Worm (Caenorhabditis elegans) whole organism, L4 larva: ENCODE data around the gene npr-10.

Source experiments
- F10B5.3 ChIP-seq: sonication (generic microtip); optimal IDR thresholded peaks from 2 replicates; lab custom pipeline; 2016; ENCODE audit warnings: mild to moderate bottlenecking, missing genetic modification characterization, missing compliant biosample characterization
- F37D6.2 ChIP-seq: sonication (generic microtip); optimal IDR thresholded peaks from 2 replicates; lab custom pipeline; 2016; ENCODE audit warnings: mild to moderate bottlenecking, missing genetic modification characterization, missing compliant biosample characterization
- F44E2.7 ChIP-seq: fragments of 200-800 bp; sonication (Bioruptor generic); IDR thresholded peaks from 2 replicates; pipeline ENCODE4 v2.1.2; 2022; ENCODE audit warnings: missing genetic modification characterization, missing compliant biosample characterization
- T26A8.4 ChIP-seq: fragments of 200-800 bp; sonication (Bioruptor generic); IDR thresholded peaks from 2 replicates; pipeline ENCODE4 v1.3.6; 2022; ENCODE audit warnings: missing genetic modification characterization, missing compliant biosample characterization
- Y5F2A.4 ChIP-seq: fragments of 200-800 bp; sonication (Bioruptor generic); optimal IDR thresholded peaks from 2 replicates; lab custom pipeline; 2018; ENCODE audit warnings: mild to moderate bottlenecking, missing genetic modification characterization, missing compliant biosample characterization
- aha-1 ChIP-seq: fragments of 150-350 bp; peaks from one replicate; lab custom pipeline; 2014; ENCODE audit warnings: missing biosample characterization, missing genetic modification characterization
- aly-2 ChIP-seq: sonication (generic microtip); optimal IDR thresholded peaks from 2 replicates; lab custom pipeline; 2018; ENCODE audit warnings: missing biosample characterization, missing genetic modification characterization
- ceh-28 ChIP-seq: fragments of 150-350 bp; optimal IDR thresholded peaks from 2 replicates; lab custom pipeline; 2014; ENCODE audit warnings: missing biosample characterization, missing genetic modification reagents, missing genetic modification characterization
- ceh-32 ChIP-seq: sonication (generic microtip); optimal IDR thresholded peaks from 2 replicates; lab custom pipeline; 2016; ENCODE audit warnings: mild to moderate bottlenecking, missing genetic modification characterization, missing compliant biosample characterization; ENCODE audit not compliant: poor library complexity
- ceh-82 ChIP-seq: sonication (generic microtip); optimal IDR thresholded peaks from 2 replicates; lab custom pipeline; 2017; ENCODE audit warnings: missing biosample characterization, missing genetic modification characterization
- ctbp-1 ChIP-seq: fragments of 200-800 bp; sonication (Bioruptor generic); IDR thresholded peaks from 2 replicates; pipeline ENCODE4 v1.3.6; 2022; ENCODE audit warnings: missing genetic modification reagents, missing genetic modification characterization, missing compliant biosample characterization
- daf-8 ChIP-seq: fragments of 200-800 bp; sonication (Bioruptor generic); IDR thresholded peaks from 2 replicates; pipeline ENCODE4 v1.3.6; 2022; ENCODE audit warnings: missing genetic modification characterization, missing compliant biosample characterization
- gei-8 ChIP-seq: fragments of 200-800 bp; sonication (Bioruptor generic); optimal IDR thresholded peaks from 2 replicates; lab custom pipeline; 2018; ENCODE audit warnings: mild to moderate bottlenecking, missing genetic modification characterization, missing compliant biosample characterization
- hlh-11 ChIP-seq: fragments of 200-800 bp; sonication (Bioruptor generic); optimal IDR thresholded peaks from 2 replicates; lab custom pipeline; 2018; ENCODE audit warnings: mild to moderate bottlenecking, missing genetic modification characterization, missing compliant biosample characterization
- hlh-30 ChIP-seq: sonication (generic microtip); optimal IDR thresholded peaks from 2 replicates; lab custom pipeline; 2017; ENCODE audit warnings: antibody characterized with exemption, mild to moderate bottlenecking, missing genetic modification characterization, missing compliant biosample characterization; ENCODE audit not compliant: insufficient read depth
- lin-29 ChIP-seq: fragments of 200-800 bp; sonication (Bioruptor generic); IDR thresholded peaks from 2 replicates; pipeline ENCODE4 v1.3.6; 2022; ENCODE audit warnings: missing genetic modification reagents, missing genetic modification characterization, missing compliant biosample characterization
- lin-38 ChIP-seq: fragments of 200-800 bp; sonication (Bioruptor generic); IDR thresholded peaks from 2 replicates; pipeline ENCODE4 v1.3.6; 2022; ENCODE audit warnings: missing genetic modification reagents, missing genetic modification characterization, missing compliant biosample characterization
- lir-3 ChIP-seq: sonication (generic microtip); optimal IDR thresholded peaks from 2 replicates; lab custom pipeline; 2016; ENCODE audit warnings: mild to moderate bottlenecking, missing genetic modification characterization, missing compliant biosample characterization
- mdl-1 ChIP-seq, 2 experiments: fragments of 150-350 bp in 1 of 2; sonication (generic microtip) in 1 of 2; optimal IDR thresholded peaks; 2 replicates each; lab custom pipeline; 2014 to 2017; ENCODE audit warnings: missing biosample characterization in 2 of 2, missing genetic modification characterization in 2 of 2
- mxl-2 ChIP-seq: fragments of 200-800 bp; sonication (Bioruptor generic); conservative IDR thresholded peaks from 2 replicates; pipeline ENCODE4 v1.3.6; 2022; ENCODE audit warnings: missing genetic modification reagents, missing genetic modification characterization, missing compliant biosample characterization
- mxl-3 ChIP-seq: fragments of 200-800 bp; sonication (Bioruptor generic); optimal IDR thresholded peaks from 2 replicates; lab custom pipeline; 2018; ENCODE audit warnings: mild to moderate bottlenecking, missing genetic modification characterization, missing compliant biosample characterization
- nhr-102 ChIP-seq: sonication (generic microtip); optimal IDR thresholded peaks from 2 replicates; lab custom pipeline; 2016; ENCODE audit warnings: mild to moderate bottlenecking, missing genetic modification characterization, moderate library complexity, missing compliant biosample characterization
- nhr-111 ChIP-seq: fragments of 200-800 bp; sonication (Bioruptor generic); optimal IDR thresholded peaks from 2 replicates; lab custom pipeline; 2018; ENCODE audit warnings: mild to moderate bottlenecking, missing genetic modification characterization, missing compliant biosample characterization
- nhr-237 ChIP-seq: sonication (generic microtip); optimal IDR thresholded peaks from 2 replicates; lab custom pipeline; 2017; ENCODE audit warnings: missing biosample characterization, missing genetic modification characterization
- nhr-25 ChIP-seq: sonication (generic microtip); optimal IDR thresholded peaks from 2 replicates; lab custom pipeline; 2017; ENCODE audit warnings: missing genetic modification characterization, mild to moderate bottlenecking, missing compliant biosample characterization, antibody characterized with exemption, moderate library complexity, borderline replicate concordance; ENCODE audit not compliant: insufficient read depth
- nhr-42 ChIP-seq: fragments of 200-800 bp; sonication (Bioruptor generic); IDR thresholded peaks from 2 replicates; pipeline ENCODE4 v1.3.6; 2022; ENCODE audit warnings: missing genetic modification characterization, missing compliant biosample characterization
- nhr-48 ChIP-seq: sonication (generic microtip); optimal IDR thresholded peaks from 2 replicates; lab custom pipeline; 2016; ENCODE audit warnings: mild to moderate bottlenecking, missing genetic modification characterization, missing compliant biosample characterization
- nhr-77 ChIP-seq: fragments of 150-350 bp; optimal IDR thresholded peaks from 2 replicates; lab custom pipeline; 2014; ENCODE audit warnings: missing biosample characterization, missing genetic modification characterization
- pha-4 ChIP-seq, 2 experiments: fragments of 150-350 bp in 1 of 2; fragments of 200-800 bp in 1 of 2; sonication (Bioruptor generic) in 1 of 2; IDR thresholded peaks in 1 of 2; optimal IDR thresholded peaks in 1 of 2; 2 replicates each; pipeline versions ENCODE4 v1.3.6 to Lab custom; 2014 to 2022; ENCODE audit warnings: missing genetic modification characterization in 2 of 2, missing genetic modification reagents in 2 of 2, missing biosample characterization in 1 of 2, missing compliant biosample characterization in 1 of 2
- pqm-1 ChIP-seq: sonication (generic microtip); optimal IDR thresholded peaks from 2 replicates; lab custom pipeline; 2017; ENCODE audit warnings: missing biosample characterization, missing genetic modification characterization
- rbr-2 ChIP-seq: sonication (generic microtip); optimal IDR thresholded peaks from 2 replicates; lab custom pipeline; 2016; ENCODE audit warnings: missing genotype, missing genetic modification characterization, missing compliant biosample characterization
- saeg-2 ChIP-seq: fragments of 200-800 bp; sonication (Bioruptor generic); IDR thresholded peaks from 2 replicates; pipeline ENCODE4 v1.3.6; 2022; ENCODE audit warnings: missing genetic modification reagents, missing genetic modification characterization, missing compliant biosample characterization
- skn-1 ChIP-seq: fragments of 150-350 bp; optimal IDR thresholded peaks from 2 replicates; lab custom pipeline; 2014; ENCODE audit warnings: missing biosample characterization, missing genetic modification characterization
- spr-1 ChIP-seq: sonication (generic microtip); optimal IDR thresholded peaks from 2 replicates; lab custom pipeline; 2016; ENCODE audit warnings: mild to moderate bottlenecking, missing genetic modification characterization, missing compliant biosample characterization
- unc-62 ChIP-seq, 3 experiments: fragments of 150-350 bp in 1 of 3; sonication (generic microtip); optimal IDR thresholded peaks in 2 of 3; peaks in 1 of 3; 1 replicate in 1 of 3; 2 replicates in 2 of 3; lab custom pipeline; 2014 to 2017; ENCODE audit warnings: missing biosample characterization in 3 of 3, missing genetic modification characterization in 3 of 3, missing genetic modification reagents in 3 of 3, missing genotype in 1 of 3
- zfp-2 ChIP-seq: sonication (generic microtip); optimal IDR thresholded peaks from 2 replicates; lab custom pipeline; 2016; ENCODE audit warnings: mild to moderate bottlenecking, missing genetic modification characterization, missing compliant biosample characterization
- ztf-11 ChIP-seq: fragments of 150-350 bp; optimal IDR thresholded peaks from 2 replicates; lab custom pipeline; 2014; ENCODE audit warnings: missing biosample characterization, missing genetic modification characterization

npr-10 gene

DNA sequence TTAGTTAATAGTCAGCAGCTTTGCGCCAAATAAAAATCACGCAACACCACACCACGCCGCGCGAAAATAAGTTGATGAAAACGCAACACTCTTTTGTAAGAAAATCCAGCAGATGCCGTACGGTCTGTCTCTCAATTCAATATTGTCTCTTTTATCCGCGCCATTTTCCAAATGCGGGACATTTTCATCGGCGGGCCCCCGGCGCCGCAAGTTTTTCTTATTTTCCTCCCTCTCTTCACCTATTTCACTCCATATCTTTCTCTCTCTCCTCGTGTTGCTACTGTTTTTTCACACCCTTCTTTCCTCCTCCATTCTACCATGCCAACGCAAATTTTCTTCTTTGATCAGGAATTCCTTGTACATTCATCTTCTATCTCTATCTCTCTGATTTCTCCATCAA lies 26.2 kb downstream of the npr-10 start:
- TF ChIP-seq spr-1 (tag; lab: Kevin White, UChicago) (no peak), hlh-11 (tag; lab: Kevin White, UChicago) (peak; percentile 6), mxl-3 (peak; percentile 16), unc-62 (GFP tag; optimal IDR thresholded peaks at IDR 0.05 in 1 of 2; lab: Kevin White, UChicago) (peak in 1 of 2 experiments; percentile 1), unc-62 (tag; optimal IDR thresholded peaks at IDR 0.05; lab: Kevin White, UChicago) (no peak), nhr-111 (GFP tag; lab: Kevin White, UChicago) (no peak), nhr-48 (tag; lab: Kevin White, UChicago) (peak; percentile 5), hlh-30 (peak; percentile 25)

- TF ChIP-seq Y5F2A.4 (GFP tag; lab: Kevin White, UChicago), result no peak
- no peak for TF ChIP-seq mxl-3
- TF ChIP-seq ceh-82 (tag; lab: Kevin White, UChicago), result no peak
- TF ChIP-seq ztf-11 (tag; lab: Kevin White, UChicago), result no peak
- no peak for TF ChIP-seq mdl-1 (tag; optimal IDR thresholded peaks at IDR 0.05; lab: Kevin White, UChicago)
- TF ChIP-seq aha-1, result peak; percentile 14
- no peak for TF ChIP-seq nhr-237 (tag; lab: Kevin White, UChicago)
- TF ChIP-seq mxl-2, result no peak
- TF ChIP-seq lin-38, result no peak
- TF ChIP-seq nhr-25 (tag; lab: Kevin White, UChicago), result peak; percentile 64
- no peak for TF ChIP-seq lir-3
- TF ChIP-seq lin-29, result no peak
- TF ChIP-seq gei-8, result no peak
- no peak for TF ChIP-seq skn-1 (tag; lab: Kevin White, UChicago)
- TF ChIP-seq saeg-2 (GFP tag; lab: Robert Waterston, UW), result no peak
- TF ChIP-seq unc-62 (GFP tag; optimal IDR thresholded peaks at IDR 0.05 in 1 of 2; lab: Kevin White, UChicago), result no peak
- no peak for TF ChIP-seq unc-62 (tag; optimal IDR thresholded peaks at IDR 0.05; lab: Kevin White, UChicago)
- TF ChIP-seq nhr-77 (tag; lab: Kevin White, UChicago), result no peak
- no peak for TF ChIP-seq pqm-1 (tag; lab: Kevin White, UChicago)
Observed at ce11 chrX:13005730-13006129, 26.8 kb downstream of the npr-10 start.

DNA sequence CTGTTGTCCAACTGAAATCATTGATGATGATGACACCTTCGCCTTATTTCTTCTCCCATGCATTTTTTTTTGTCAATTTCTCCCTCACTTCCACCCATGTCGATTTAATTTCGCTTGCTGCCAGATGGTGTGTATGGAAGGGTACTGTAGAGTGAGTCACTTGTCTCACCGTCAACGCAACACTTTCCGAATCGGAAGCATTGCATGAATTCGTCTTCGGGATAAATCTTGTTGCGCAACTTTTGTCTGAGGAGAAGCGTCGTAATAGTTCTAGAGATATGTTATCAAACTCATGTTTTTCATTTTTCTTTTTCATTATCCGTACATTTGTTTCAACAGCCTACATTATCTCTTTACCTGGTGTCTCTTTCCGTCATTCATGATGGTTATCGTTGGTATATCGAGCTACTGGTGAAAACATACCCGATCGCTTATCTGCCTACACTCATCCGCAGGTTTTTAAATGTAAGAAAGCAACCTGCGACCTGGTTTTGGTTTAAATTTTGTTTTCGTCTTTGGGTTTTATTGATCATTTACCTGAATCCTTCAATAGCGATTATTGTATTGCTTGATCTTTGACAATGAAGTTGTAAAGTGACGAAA lies 27.9 kb downstream of the npr-10 start:
- no peak for TF ChIP-seq F37D6.2 (tag; lab: Kevin White, UChicago)
- peak; percentile 74 for TF ChIP-seq nhr-25 (tag; lab: Kevin White, UChicago)

DNA sequence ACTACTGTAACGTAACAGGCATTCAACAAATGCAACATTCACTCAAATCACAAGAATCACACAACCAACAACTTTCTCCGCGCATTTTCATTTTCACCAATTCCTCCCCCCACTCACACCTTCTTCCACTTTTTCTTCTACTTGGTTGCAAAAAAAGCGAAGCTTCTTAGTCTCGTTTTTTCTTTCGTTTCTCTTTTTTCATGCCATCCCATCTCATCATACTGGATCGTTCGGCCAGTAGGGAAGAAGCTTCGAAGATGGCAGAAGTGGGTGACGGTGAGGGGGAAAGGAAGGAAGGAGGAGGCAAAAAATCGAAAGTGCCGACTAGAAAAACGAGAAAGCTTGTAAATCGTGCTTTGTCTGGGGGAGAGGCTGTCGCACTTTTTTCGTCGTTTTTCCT lies 29.4 kb downstream of the npr-10 start:
- no peak for TF ChIP-seq daf-8 (GFP tag; lab: Robert Waterston, UW)
- TF ChIP-seq nhr-25 (tag; lab: Kevin White, UChicago), result peak; percentile 66

ce11 chrX:13002322-13002721 lies 30.2 kb downstream of the npr-10 start:
- TF ChIP-seq zfp-2 (tag; lab: Kevin White, UChicago) (no peak), aha-1 (peak; percentile 89)

- TF ChIP-seq aha-1, result peak; percentile 56
- TF ChIP-seq rbr-2 (tag; lab: Kevin White, UChicago), result no peak
- peak; percentile 97 for TF ChIP-seq nhr-25 (tag; lab: Kevin White, UChicago)
Observed at ce11 chrX:13000837-13001236, 31.7 kb downstream of the npr-10 start.

DNA sequence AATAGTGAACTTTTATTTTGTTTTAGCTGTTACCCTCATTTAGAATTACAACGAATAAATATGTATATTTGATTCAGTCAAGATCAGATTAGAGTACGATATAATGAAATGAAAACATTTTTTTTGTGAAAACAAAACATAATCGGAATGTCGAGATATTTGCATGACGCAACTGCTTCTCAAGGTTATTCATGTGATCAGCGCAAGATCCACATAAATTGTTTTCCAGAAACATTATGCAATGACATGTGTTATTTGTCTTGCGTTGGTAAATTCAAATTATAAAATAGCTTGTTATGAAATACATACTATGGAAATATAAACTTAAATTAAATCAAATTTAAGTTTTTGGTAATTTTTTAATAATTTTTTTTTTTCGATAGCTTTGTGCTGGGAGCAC lies 32.9 kb downstream of the npr-10 start:
- TF ChIP-seq mxl-2, result no peak
- no peak for TF ChIP-seq aly-2 (tag; lab: Kevin White, UChicago)
- no peak for TF ChIP-seq ctbp-1 (GFP tag; lab: Robert Waterston, UW)
- TF ChIP-seq T26A8.4, result no peak
- no peak for TF ChIP-seq nhr-102 (tag; lab: Kevin White, UChicago)
- TF ChIP-seq hlh-30, result peak; percentile 8
- no peak for TF ChIP-seq ceh-32 (tag; lab: Kevin White, UChicago)
- no peak for TF ChIP-seq F10B5.3 (tag; lab: Kevin White, UChicago)
- no peak for TF ChIP-seq ceh-28 (tag; lab: Kevin White, UChicago)
- no peak for TF ChIP-seq F44E2.7 (GFP tag; lab: Robert Waterston, UW)
- TF ChIP-seq nhr-25 (tag; lab: Kevin White, UChicago), result peak; percentile 86
- no peak for TF ChIP-seq lin-38
- no peak for TF ChIP-seq nhr-237 (tag; lab: Kevin White, UChicago)
- TF ChIP-seq pha-4 (GFP tag; IDR thresholded peaks at IDR 0.05; lab: Robert Waterston, UW), result no peak
- no peak for TF ChIP-seq pha-4 (tag; optimal IDR thresholded peaks at IDR 0.05; lab: Kevin White, UChicago)
- no peak for TF ChIP-seq nhr-42 (GFP tag; lab: Robert Waterston, UW)
